Worm (Caenorhabditis elegans): ENCODE results near the gene srg-23.

The srg-23 gene

DNA sequence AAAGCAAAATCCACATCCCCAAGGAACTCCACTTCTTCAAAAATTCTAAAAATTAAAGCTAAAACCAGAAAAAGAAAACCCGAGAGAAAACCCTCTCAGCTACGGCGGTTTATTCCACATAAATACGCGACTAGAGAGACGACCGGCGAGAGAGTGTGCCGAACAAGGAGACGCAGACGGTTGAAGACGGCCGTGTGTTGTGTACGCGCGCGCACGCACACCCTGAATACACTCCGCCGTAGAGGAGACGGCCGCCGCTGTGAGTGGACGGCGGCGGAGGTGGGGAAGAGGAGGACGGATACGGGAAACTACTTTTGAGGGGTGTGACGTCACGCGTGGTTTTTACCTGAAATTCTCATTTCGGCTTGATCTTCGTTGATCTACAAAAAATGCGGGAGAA lies 41.3 kb downstream of the srg-23 start:
- peak; percentile 17 for TF ChIP-seq mxl-3 (GFP tag; optimal IDR thresholded peaks at IDR 0.05)
- no peak for TF ChIP-seq madf-5 (GFP tag; IDR thresholded peaks at IDR 0.05)
- TF ChIP-seq rbr-2 (tag; optimal IDR thresholded peaks at IDR 0.05), result peak; percentile 21
- TF ChIP-seq daf-16 (GFP tag; optimal IDR thresholded peaks at IDR 0.05), result no peak
- TF ChIP-seq daf-16 (tag; optimal IDR thresholded peaks at IDR 0.05), result peak; percentile 29
- TF ChIP-seq hmg-1.1 (GFP tag; IDR thresholded peaks at IDR 0.05), result peak; percentile 68; the same call in 1 of the 2 replicates
- TF ChIP-seq set-16 (GFP tag; IDR thresholded peaks at IDR 0.05), result peak; percentile 85
- no peak for TF ChIP-seq ZK337.2 (GFP tag; IDR thresholded peaks at IDR 0.05)
- no peak for TF ChIP-seq F26F4.8 (GFP tag; conservative IDR thresholded peaks at IDR 0.05)
- TF ChIP-seq hlh-11 (tag; optimal IDR thresholded peaks at IDR 0.05), result peak; percentile 33
- peak; percentile 30 for TF ChIP-seq mes-2 (tag; optimal IDR thresholded peaks at IDR 0.05; ENCODE audit: poor library complexity, severe bottlenecking)
- TF ChIP-seq nhr-42 (GFP tag; IDR thresholded peaks at IDR 0.05), result no peak
- 0 out of 2 replicates have a peak, but pooled peaks have one; percentile 5 for TF ChIP-seq pha-4 (GFP tag; IDR thresholded peaks at IDR 0.05)
- TF ChIP-seq pha-4 (tag; optimal IDR thresholded peaks at IDR 0.05), result no peak
- TF ChIP-seq nhr-28 (tag; optimal IDR thresholded peaks at IDR 0.05), result peak; percentile 40
- peak in 1 of 2 experiments; percentile 17 for TF ChIP-seq hif-1 (tag; optimal IDR thresholded peaks at IDR 0.05)
- TF ChIP-seq T26A8.4 (GFP tag; IDR thresholded peaks at IDR 0.05), result no peak
- no peak for TF ChIP-seq T20F7.1 (GFP tag; optimal IDR thresholded peaks at IDR 0.05)

DNA sequence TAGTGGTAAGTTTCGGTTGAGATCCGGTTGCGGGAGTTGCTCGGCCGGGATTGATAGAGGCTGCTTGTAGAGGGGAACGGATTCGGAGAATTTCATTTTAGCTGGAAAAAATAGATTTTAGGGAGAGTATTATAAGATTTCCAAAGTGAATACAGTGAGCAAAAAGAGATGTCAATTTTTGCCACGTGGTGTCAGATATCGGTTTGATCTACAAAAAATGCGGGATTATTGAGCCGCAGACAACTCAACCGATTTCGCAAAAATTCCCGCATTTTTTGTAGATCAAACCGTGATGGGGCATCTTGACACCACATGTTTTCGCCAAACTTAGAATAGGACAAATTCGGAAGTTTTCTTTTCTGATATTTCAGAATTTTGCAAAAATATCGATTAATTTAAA lies 41.7 kb downstream of the srg-23 start, which contains the start of gene lido-13:
Gene lido-13, minus strand, starts transcription at position 101 of the 400 bp plus-strand sequence.
- TF ChIP-seq ZK546.5 (tag; optimal IDR thresholded peaks at IDR 0.05) (no peak), ceh-20 (GFP tag; IDR thresholded peaks at IDR 0.05) (no peak), lin-15B (tag; optimal IDR thresholded peaks at IDR 0.05) (no peak), lin-1 (GFP tag; IDR thresholded peaks at IDR 0.05) (no peak), dpl-1 (GFP tag; optimal IDR thresholded peaks at IDR 0.05) (no peak), dmd-9 (GFP tag; IDR thresholded peaks at IDR 0.05) (no peak), spr-3 (GFP tag; optimal IDR thresholded peaks at IDR 0.05) (no peak), zfp-2 (tag; optimal IDR thresholded peaks at IDR 0.05) (no peak)

DNA sequence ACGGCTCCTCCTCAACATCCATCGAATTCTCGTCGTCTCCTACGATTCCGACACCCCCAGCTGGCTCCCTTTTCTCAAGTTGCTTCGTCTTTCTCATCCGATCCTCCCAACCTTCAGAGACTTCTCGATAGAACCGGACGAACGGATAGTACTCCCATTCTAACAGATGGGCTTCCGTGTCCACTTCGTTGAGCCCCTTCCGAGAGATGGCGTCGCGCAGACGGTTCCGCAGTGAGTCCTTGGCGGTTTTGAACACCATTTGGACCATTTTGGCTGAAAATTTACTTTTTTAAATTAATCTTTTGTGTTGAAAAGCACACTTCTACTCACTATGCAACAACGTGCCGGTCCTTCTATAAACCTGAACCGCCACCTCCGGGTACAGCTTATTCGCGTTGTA lies 42.3 kb downstream of the srg-23 start:
- peak; percentile 95 for TF ChIP-seq aha-1 (tag)
- no peak for TF ChIP-seq unc-62 (GFP tag; optimal IDR thresholded peaks at IDR 0.05 in 1 of 2)
- TF ChIP-seq unc-62 (tag; optimal IDR thresholded peaks at IDR 0.05), result no peak

DNA sequence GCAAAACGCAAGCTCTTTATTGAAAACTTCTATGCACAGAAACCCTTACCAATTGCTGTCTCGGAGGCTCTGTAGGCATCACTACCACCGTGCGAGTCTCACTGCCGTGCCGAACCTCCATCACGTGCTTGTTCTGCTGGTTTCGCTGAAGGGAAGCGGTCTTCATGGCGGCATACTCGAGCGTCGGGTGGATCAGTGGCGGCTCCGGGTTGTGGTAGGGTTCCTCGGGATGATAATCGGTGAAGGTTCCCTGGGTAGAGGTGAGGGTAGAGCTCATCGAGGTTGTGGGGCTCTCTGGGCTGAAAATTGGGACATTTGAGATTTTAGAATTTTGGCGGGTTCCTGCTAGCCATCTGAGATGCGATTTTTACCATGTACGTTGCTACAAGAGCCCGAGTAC lies 43.1 kb downstream of the srg-23 start:
- no peak for TF ChIP-seq unc-130 (GFP tag; optimal IDR thresholded peaks at IDR 0.05)
- no peak for TF ChIP-seq zip-11 (GFP tag; IDR thresholded peaks at IDR 0.05)
- no peak for TF ChIP-seq fkh-10 (GFP tag; optimal IDR thresholded peaks at IDR 0.05)
- no peak for TF ChIP-seq ceh-82 (tag; optimal IDR thresholded peaks at IDR 0.05)
- no peak for TF ChIP-seq spr-1 (tag; optimal IDR thresholded peaks at IDR 0.05)
- TF ChIP-seq set-16 (GFP tag; IDR thresholded peaks at IDR 0.05), result peak; percentile 76
- no peak for TF ChIP-seq dpl-1 (GFP tag; optimal IDR thresholded peaks at IDR 0.05)
- no peak for TF ChIP-seq rbr-2 (tag; optimal IDR thresholded peaks at IDR 0.05)

DNA sequence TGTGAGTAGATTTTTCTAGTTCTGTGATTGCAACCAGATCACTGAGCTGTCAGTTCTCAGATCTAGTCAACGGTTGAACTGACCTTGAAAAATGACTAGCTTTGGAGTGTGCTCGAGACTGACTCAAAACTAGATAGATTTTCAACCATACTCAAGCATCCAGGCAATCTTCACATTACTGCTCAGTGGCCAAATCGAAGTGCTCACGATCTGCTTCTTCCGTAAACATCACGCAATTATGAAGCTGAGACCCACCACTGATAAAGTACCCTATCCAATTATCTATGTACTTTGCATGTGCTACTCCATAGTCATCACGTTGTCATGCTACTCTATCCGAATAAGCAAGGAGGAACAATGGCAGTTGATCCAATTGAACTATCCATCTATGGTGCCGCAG lies 44.6 kb downstream of the srg-23 start:
- peak in 1 of 2 experiments; percentile 94 for TF ChIP-seq unc-62 (GFP tag; optimal IDR thresholded peaks at IDR 0.05 in 1 of 2)
- no peak for TF ChIP-seq unc-62 (tag; optimal IDR thresholded peaks at IDR 0.05)
- no peak for TF ChIP-seq ceh-20 (GFP tag; IDR thresholded peaks at IDR 0.05)
